Worm (Caenorhabditis elegans): ENCODE data around the gene Y45G5AM.3.
A peak's percentile ranks its signal among the peaks of the same experiment; 100 is the strongest.
"Not testable (repeated sequence)": the region's sequence is repeated elsewhere in the genome, so short reads cannot be mapped to it uniquely, and the experiment has no call there.

Gene Y45G5AM.3

ce11 chrV:4194587-4195211 lies 30.3 kb downstream of the Y45G5AM.3 start, which contains the start of gene Y45G5AM.9 (continued):
- TF ChIP-seq R02D3.7 (tag; optimal IDR thresholded peaks at IDR 0.05) (no peak), nhr-21 (tag; optimal IDR thresholded peaks at IDR 0.05) (peak; percentile 62), elt-3 (tag; optimal IDR thresholded peaks at IDR 0.05) (no peak)

- TF ChIP-seq zag-1 (tag; optimal IDR thresholded peaks at IDR 0.05) (no peak), snpc-4 (tag; optimal IDR thresholded peaks at IDR 0.05) (no peak), unc-55 (GFP tag; optimal IDR thresholded peaks at IDR 0.05) (no peak), mab-5 (tag; optimal IDR thresholded peaks at IDR 0.05) (no peak), nhr-10 (tag; optimal IDR thresholded peaks at IDR 0.05) (no peak), peb-1 (tag; optimal IDR thresholded peaks at IDR 0.05) (no peak), ZK546.5 (tag; optimal IDR thresholded peaks at IDR 0.05) (no peak), elt-1 (tag; optimal IDR thresholded peaks at IDR 0.05) (no peak), nhr-6 (tag; optimal IDR thresholded peaks at IDR 0.05) (no peak), elt-3 (tag; optimal IDR thresholded peaks at IDR 0.05) (no peak), R02D3.7 (tag; optimal IDR thresholded peaks at IDR 0.05) (no peak), unc-39 (tag; optimal IDR thresholded peaks at IDR 0.05) (no peak), ama-1 (optimal IDR thresholded peaks at IDR 0.05) (no peak)
Observed at ce11 chrV:4195283-4195682, 30.9 kb downstream of the Y45G5AM.3 start, which contains the start of gene algn-5. TSS of gene algn-5 (plus strand) at chrV:4195577.

DNA sequence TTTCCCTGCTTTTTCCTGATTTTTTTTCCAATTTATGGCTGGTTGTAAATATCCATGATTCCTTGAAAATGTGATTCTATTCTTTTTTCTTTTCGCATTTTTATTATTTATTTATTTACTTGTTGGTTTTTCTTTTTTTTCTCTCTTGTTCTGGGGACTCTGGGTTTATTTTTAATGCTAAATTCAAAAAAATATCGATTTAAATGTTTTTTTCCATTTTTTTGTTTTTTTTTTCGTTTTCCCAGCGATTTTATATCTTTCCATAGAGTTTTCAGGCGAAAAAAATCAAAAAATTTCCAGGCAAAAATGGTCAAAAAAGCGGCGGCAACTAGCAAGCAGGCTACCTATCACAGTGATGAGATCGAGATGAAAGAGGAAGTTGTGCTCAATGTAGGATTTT lies 34.8 kb downstream of the Y45G5AM.3 start, which contains the start of gene rpac-40:
TSS of gene rpac-40 (plus strand) at position 301 of the 400 bp plus-strand sequence.
- TF ChIP-seq C34F6.9 (tag; optimal IDR thresholded peaks at IDR 0.05) = no peak
- no peak for TF ChIP-seq mab-5 (tag; optimal IDR thresholded peaks at IDR 0.05)
- TF ChIP-seq lsy-2 (tag; optimal IDR thresholded peaks at IDR 0.05) = no peak
- TF ChIP-seq alr-1 (tag; optimal IDR thresholded peaks at IDR 0.05) = no peak
- TF ChIP-seq ztf-1 (GFP tag; conservative IDR thresholded peaks at IDR 0.05) = no peak
- TF ChIP-seq skn-1 (tag; optimal IDR thresholded peaks at IDR 0.05) = no peak
- TF ChIP-seq Y55F3AM.14 (GFP tag; optimal IDR thresholded peaks at IDR 0.05) = no peak
- TF ChIP-seq ama-1 (optimal IDR thresholded peaks at IDR 0.05) = no peak
- no peak for TF ChIP-seq zag-1 (tag; optimal IDR thresholded peaks at IDR 0.05)
- no peak for TF ChIP-seq mbf-1 (tag; optimal IDR thresholded peaks at IDR 0.05)
- TF ChIP-seq nhr-6 (tag; optimal IDR thresholded peaks at IDR 0.05) = no peak
- TF ChIP-seq crh-2 (tag; optimal IDR thresholded peaks at IDR 0.05) = no peak

- TF ChIP-seq blmp-1 (tag; optimal IDR thresholded peaks at IDR 0.05; ENCODE audit: insufficient read depth) (no peak), lin-39 (tag; optimal IDR thresholded peaks at IDR 0.05) (no peak), gmeb-1 (tag; optimal IDR thresholded peaks at IDR 0.05) (no peak), Y55F3AM.14 (GFP tag; optimal IDR thresholded peaks at IDR 0.05) (no peak), nhr-129 (tag; optimal IDR thresholded peaks at IDR 0.05) (no peak), nhr-21 (tag; optimal IDR thresholded peaks at IDR 0.05) (no peak), crh-2 (tag; optimal IDR thresholded peaks at IDR 0.05) (no peak), ztf-4 (tag; optimal IDR thresholded peaks at IDR 0.05) (no peak), ceh-82 (tag; optimal IDR thresholded peaks at IDR 0.05) (no peak), mab-5 (tag; optimal IDR thresholded peaks at IDR 0.05) (no peak)
Observed at ce11 chrV:4204421-4204820, 40.1 kb downstream of the Y45G5AM.3 start, which contains the start of gene H43I07.1. TSS of gene H43I07.1 (plus strand) at chrV:4204721.

DNA sequence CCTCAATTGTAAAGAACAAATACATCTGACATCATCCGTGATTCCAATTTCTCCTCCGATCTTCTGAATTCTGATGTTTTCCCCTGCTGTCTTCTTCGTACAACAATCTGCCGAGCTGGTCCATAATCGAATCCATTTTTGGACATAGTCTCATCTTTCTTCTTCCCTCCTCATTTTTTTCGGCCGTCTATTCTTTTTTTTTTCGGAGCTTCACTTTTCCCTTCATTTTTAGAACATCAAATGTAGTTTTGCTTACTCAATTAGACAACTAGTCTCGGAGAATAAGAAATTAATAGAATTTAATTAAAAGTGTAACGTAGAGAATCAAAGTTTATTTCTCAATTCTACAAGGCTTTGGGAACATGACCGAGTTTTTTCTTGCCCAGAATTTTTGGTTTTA lies 47.2 kb downstream of the Y45G5AM.3 start:
- TF ChIP-seq skn-1 (tag; optimal IDR thresholded peaks at IDR 0.05) = no peak
- TF ChIP-seq unc-62 (GFP tag; optimal IDR thresholded peaks at IDR 0.05) = no peak
- peak in 1 of 2 experiments; percentile 1 for TF ChIP-seq lsy-2 (tag; optimal IDR thresholded peaks at IDR 0.05)

DNA sequence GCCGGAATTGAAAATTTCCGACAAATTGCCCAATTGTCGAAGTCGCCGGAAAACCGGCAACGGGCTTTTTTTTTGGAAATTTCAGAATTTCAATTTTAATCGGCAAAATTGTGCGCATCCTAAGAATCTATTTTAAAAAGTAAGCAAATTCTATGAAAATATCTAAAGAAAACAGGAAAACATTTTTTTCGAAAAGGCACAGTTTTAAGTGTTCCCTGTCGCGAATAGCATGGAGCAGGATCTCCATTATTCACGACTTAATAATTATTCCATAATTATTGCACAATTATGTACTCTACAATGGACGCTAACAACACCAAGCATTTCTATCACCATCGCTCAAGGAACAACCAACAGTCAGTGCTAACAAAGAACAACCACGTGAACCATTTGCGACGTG lies 51.5 kb downstream of the Y45G5AM.3 start, which contains the start of gene H43I07.4:
TSS of gene H43I07.4 (plus strand) at position 301 of the 400 bp plus-strand sequence.
- TF ChIP-seq lin-13 (GFP tag; optimal IDR thresholded peaks at IDR 0.05); blmp-1 (tag; optimal IDR thresholded peaks at IDR 0.05; ENCODE audit: insufficient read depth); lin-39 (tag; optimal IDR thresholded peaks at IDR 0.05): not testable (repeated sequence)
